Worm (Caenorhabditis elegans) whole organism, midembryonic: ENCODE data around the gene H12I13.1.
"Not testable (repeated sequence)": the region's sequence is repeated elsewhere in the genome, so short reads cannot be mapped to it uniquely, and the experiment has no call there.

Source experiments
- T22C8.4 ChIP-seq: fragments of 200-800 bp; sonication (Bioruptor generic); IDR thresholded peaks from 2 replicates; pipeline ENCODE4 v1.3.6; 2022; ENCODE audit warnings: missing genetic modification characterization, missing compliant biosample characterization
- cog-1 ChIP-seq: sonication (generic microtip); optimal IDR thresholded peaks from 2 replicates; lab custom pipeline; 2016; ENCODE audit warnings: missing genetic modification characterization, missing compliant biosample characterization
- flt-1 ChIP-seq: fragments of 200-800 bp; sonication (Bioruptor generic); IDR thresholded peaks from 2 replicates; pipeline ENCODE4 v1.3.6; 2022; ENCODE audit warnings: missing genetic modification characterization, missing compliant biosample characterization
- klf-2 ChIP-seq: fragments of 200-800 bp; sonication (Bioruptor generic); conservative IDR thresholded peaks from 2 replicates; pipeline ENCODE4 v1.3.6; 2022; ENCODE audit warnings: missing genetic modification reagents, missing genetic modification characterization, missing compliant biosample characterization
- med-1 ChIP-seq: sonication (generic microtip); optimal IDR thresholded peaks from 2 replicates; lab custom pipeline; 2017; ENCODE audit warnings: missing genetic modification characterization, mild to moderate bottlenecking, missing compliant biosample characterization, antibody characterized with exemption, missing genetic modification reagents; ENCODE audit not compliant: insufficient read depth
- ref-1 ChIP-seq: fragments of 200-800 bp; sonication (Bioruptor generic); conservative IDR thresholded peaks from 2 replicates; pipeline ENCODE4 v1.3.6; 2022; ENCODE audit warnings: missing genetic modification reagents, missing genetic modification characterization, missing compliant biosample characterization
- tab-1 ChIP-seq: fragments of 200-800 bp; sonication (Bioruptor generic); IDR thresholded peaks from 2 replicates; pipeline ENCODE4 v1.3.6; 2022; ENCODE audit warnings: missing genetic modification characterization, missing compliant biosample characterization
- ztf-23 ChIP-seq: fragments of 200-800 bp; sonication (Bioruptor generic); IDR thresholded peaks from 2 replicates; pipeline ENCODE4 v1.3.6; 2022; ENCODE audit warnings: missing genetic modification reagents, missing genetic modification characterization, missing compliant biosample characterization
- ztf-29 ChIP-seq: fragments of 200-800 bp; sonication (Bioruptor generic); IDR thresholded peaks from 2 replicates; pipeline ENCODE4 v1.3.6; 2022; ENCODE audit warnings: missing genetic modification reagents, missing genetic modification characterization, missing compliant biosample characterization

The H12I13.1 gene

ce11 chrII:6022596-6022995, 44.4 kb downstream of the H12I13.1 start:
- TF ChIP-seq med-1 (GFP tag; lab: Kevin White, UChicago) (no peak), ztf-29 (GFP tag; lab: Robert Waterston, UW) (no peak)

DNA sequence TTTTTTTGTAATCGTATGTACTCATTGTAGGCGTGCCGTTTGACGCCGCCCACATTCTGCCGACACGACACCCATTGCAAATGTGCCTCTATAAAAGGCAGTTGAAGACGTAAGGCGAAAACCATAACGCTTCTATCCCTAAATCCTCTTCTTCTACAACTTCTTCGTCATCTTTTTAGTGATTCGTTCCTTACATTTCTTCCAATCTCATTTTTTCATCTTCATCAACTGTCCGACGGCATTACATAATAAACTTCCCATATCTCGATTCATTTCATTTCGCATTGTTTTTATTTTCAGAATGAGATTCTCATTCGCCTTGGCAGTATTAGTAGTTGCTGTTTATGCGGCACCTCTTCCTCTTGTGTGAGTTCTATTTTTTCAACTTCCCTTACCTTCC, 46.6 kb downstream of the H12I13.1 start, which contains the start of gene ZK84.1:
ZK84.1 (plus strand) TSS at position 301 of the 400 bp plus-strand sequence.
- TF ChIP-seq med-1 (GFP tag; lab: Kevin White, UChicago) = no peak

ce11 chrII:6016410-6016809, 50.6 kb downstream of the H12I13.1 start, which contains the start of gene ZK84.5:
TSS of gene ZK84.5 (minus strand) at chrII:6016510.
- TF ChIP-seq T22C8.4 (no peak), ref-1 (GFP tag; lab: Robert Waterston, UW) (no peak), tab-1 (GFP tag; lab: Robert Waterston, UW) (no peak), ztf-29 (GFP tag; lab: Robert Waterston, UW) (no peak), cog-1 (tag; lab: Kevin White, UChicago) (no peak), flt-1 (no peak), med-1 (GFP tag; lab: Kevin White, UChicago) (no peak), ztf-23 (GFP tag; lab: Robert Waterston, UW) (no peak), klf-2 (no peak)

DNA sequence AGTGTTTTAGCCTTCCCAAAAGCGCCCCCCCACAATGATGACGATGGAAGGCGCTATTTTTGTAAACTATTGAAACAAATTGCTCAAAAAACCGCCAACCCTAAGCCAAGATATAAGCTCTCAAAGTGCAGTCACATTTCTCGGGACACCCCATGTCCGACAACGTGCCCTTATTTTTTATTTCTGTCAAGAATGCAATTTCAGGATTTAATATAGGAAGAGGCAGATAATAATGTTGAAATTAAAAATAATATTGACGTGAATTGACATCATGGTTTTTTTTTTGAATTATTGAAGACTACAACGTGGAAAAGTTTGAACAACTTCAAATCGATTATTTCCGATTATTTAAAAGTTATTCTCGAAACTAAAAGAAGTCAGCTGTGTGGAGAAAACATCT, 52.9 kb downstream of the H12I13.1 start, which contains the start of gene ZK84.2:
ZK84.2 (plus strand) TSS at position 301 of the 400 bp plus-strand sequence.
- TF ChIP-seq flt-1; klf-2; tab-1 (GFP tag; lab: Robert Waterston, UW): not testable (repeated sequence)
